Worm (Caenorhabditis elegans) whole organism, L2 larva: ENCODE measurements around the gene fis-2.

Experiments used
- C34F6.9 ChIP-seq: fragments of 150-350 bp; optimal IDR thresholded peaks from 2 replicates; lab custom pipeline; 2014; ENCODE audit warnings: missing biosample characterization, missing genetic modification characterization
- F13H6.1 ChIP-seq: sonication (generic microtip); optimal IDR thresholded peaks from 2 replicates; lab custom pipeline; 2016; ENCODE audit warnings: missing genetic modification characterization, missing compliant biosample characterization
- R02D3.7 ChIP-seq: fragments of 150-350 bp; optimal IDR thresholded peaks from 2 replicates; lab custom pipeline; 2014; ENCODE audit warnings: missing biosample characterization, missing genetic modification characterization
- Y55F3AM.14 ChIP-seq: fragments of 200-800 bp; sonication (Bioruptor generic); optimal IDR thresholded peaks from 2 replicates; lab custom pipeline; 2018; ENCODE audit warnings: mild to moderate bottlenecking, missing genetic modification characterization, missing compliant biosample characterization
- ZK546.5 ChIP-seq: sonication (generic microtip); optimal IDR thresholded peaks from 2 replicates; lab custom pipeline; 2017; ENCODE audit warnings: missing biosample characterization, missing genetic modification characterization
- alr-1 ChIP-seq: fragments of 150-350 bp; optimal IDR thresholded peaks from 2 replicates; lab custom pipeline; 2014; ENCODE audit warnings: missing biosample characterization, missing genetic modification characterization
- aly-2 ChIP-seq: fragments of 150-350 bp; optimal IDR thresholded peaks from 2 replicates; lab custom pipeline; 2014; ENCODE audit warnings: missing biosample characterization, missing genetic modification characterization
- ama-1 ChIP-seq: fragments of 150-350 bp; optimal IDR thresholded peaks from 2 replicates; lab custom pipeline; 2018; ENCODE audit warnings: inconsistent platforms
- blmp-1 ChIP-seq: sonication (generic microtip); optimal IDR thresholded peaks from 2 replicates; lab custom pipeline; 2017; ENCODE audit warnings: missing genetic modification characterization, mild to moderate bottlenecking, missing compliant biosample characterization, antibody characterized with exemption, moderate library complexity; ENCODE audit not compliant: insufficient read depth
- ceh-16 ChIP-seq: fragments of 150-350 bp; optimal IDR thresholded peaks from 2 replicates; lab custom pipeline; 2014; ENCODE audit warnings: missing biosample characterization, missing genetic modification characterization
- ceh-82 ChIP-seq: fragments of 150-350 bp; optimal IDR thresholded peaks from 2 replicates; lab custom pipeline; 2014; ENCODE audit warnings: missing biosample characterization, missing genetic modification characterization
- crh-2 ChIP-seq: sonication (generic microtip); optimal IDR thresholded peaks from 2 replicates; lab custom pipeline; 2017; ENCODE audit warnings: missing biosample characterization, missing genetic modification characterization
- dmd-4 ChIP-seq: sonication (generic microtip); optimal IDR thresholded peaks from 2 replicates; lab custom pipeline; 2017; ENCODE audit warnings: missing biosample characterization, missing genetic modification characterization
- egl-27 ChIP-seq: sonication (generic microtip); optimal IDR thresholded peaks from 3 replicates; lab custom pipeline; 2017; ENCODE audit warnings: missing biosample characterization, missing genetic modification reagents, missing genetic modification characterization
- elt-1 ChIP-seq: fragments of 150-350 bp; optimal IDR thresholded peaks from 2 replicates; lab custom pipeline; 2014; ENCODE audit warnings: missing biosample characterization, missing genetic modification characterization
- elt-3 ChIP-seq: sonication (generic microtip); optimal IDR thresholded peaks from 2 replicates; lab custom pipeline; 2017; ENCODE audit warnings: missing biosample characterization, missing genetic modification characterization
- fos-1 ChIP-seq: fragments of 150-350 bp; optimal IDR thresholded peaks from 2 replicates; lab custom pipeline; 2014; ENCODE audit warnings: missing biosample characterization, missing genetic modification characterization
- gmeb-1 ChIP-seq: fragments of 150-350 bp; optimal IDR thresholded peaks from 2 replicates; lab custom pipeline; 2014; ENCODE audit warnings: missing biosample characterization, missing genetic modification characterization
- lin-11 ChIP-seq: fragments of 150-350 bp; sonication (generic microtip); optimal IDR thresholded peaks from 2 replicates; lab custom pipeline; 2014; ENCODE audit warnings: missing biosample characterization, missing genetic modification characterization, inconsistent platforms, mixed read lengths
- lin-13 ChIP-seq: fragments of 150-350 bp; optimal IDR thresholded peaks from 2 replicates; lab custom pipeline; 2014; ENCODE audit warnings: missing biosample characterization, missing genetic modification reagents, missing genetic modification characterization
- lin-39 ChIP-seq: fragments of 150-350 bp; optimal IDR thresholded peaks from 2 replicates; lab custom pipeline; 2014; ENCODE audit warnings: missing biosample characterization, missing genetic modification reagents, missing genetic modification characterization
- lsy-2 ChIP-seq, 2 experiments: fragments of 150-350 bp in 1 of 2; sonication (generic microtip) in 1 of 2; optimal IDR thresholded peaks; 2 replicates each; lab custom pipeline; 2014 to 2017; ENCODE audit warnings: missing biosample characterization in 2 of 2, missing genetic modification characterization in 2 of 2
- mab-5 ChIP-seq: fragments of 150-350 bp; optimal IDR thresholded peaks from 2 replicates; lab custom pipeline; 2014; ENCODE audit warnings: missing biosample characterization, missing genetic modification characterization
- mbf-1 ChIP-seq: sonication (generic microtip); optimal IDR thresholded peaks from 2 replicates; lab custom pipeline; 2017; ENCODE audit warnings: missing biosample characterization, missing genetic modification characterization
- mdl-1 ChIP-seq, 2 experiments: fragments of 150-350 bp in 1 of 2; sonication (generic microtip) in 1 of 2; optimal IDR thresholded peaks; 2 replicates each; lab custom pipeline; 2017; ENCODE audit warnings: missing biosample characterization in 2 of 2, missing genetic modification characterization in 2 of 2
- nhr-10 ChIP-seq: sonication (generic microtip); optimal IDR thresholded peaks from 2 replicates; lab custom pipeline; 2017; ENCODE audit warnings: missing biosample characterization, missing genetic modification characterization
- nhr-11 ChIP-seq: fragments of 150-350 bp; optimal IDR thresholded peaks from 2 replicates; lab custom pipeline; 2014; ENCODE audit warnings: missing biosample characterization, missing genetic modification characterization
- nhr-12 ChIP-seq: fragments of 150-350 bp; optimal IDR thresholded peaks from 2 replicates; lab custom pipeline; 2014; ENCODE audit warnings: missing biosample characterization, missing genetic modification characterization
- nhr-129 ChIP-seq: fragments of 150-350 bp; optimal IDR thresholded peaks from 2 replicates; lab custom pipeline; 2014; ENCODE audit warnings: missing biosample characterization, missing genetic modification characterization
- nhr-21 ChIP-seq: fragments of 150-350 bp; optimal IDR thresholded peaks from 2 replicates; lab custom pipeline; 2014; ENCODE audit warnings: missing biosample characterization, missing genetic modification characterization
- nhr-23 ChIP-seq: fragments of 150-350 bp; optimal IDR thresholded peaks from 2 replicates; lab custom pipeline; 2014; ENCODE audit warnings: missing biosample characterization, missing genetic modification reagents, missing genetic modification characterization
- nhr-237 ChIP-seq: fragments of 150-350 bp; optimal IDR thresholded peaks from 2 replicates; lab custom pipeline; 2014; ENCODE audit warnings: missing biosample characterization, missing genetic modification characterization
- nhr-25 ChIP-seq: fragments of 150-350 bp; sonication (generic microtip); optimal IDR thresholded peaks from 3 replicates; lab custom pipeline; 2014; ENCODE audit warnings: missing biosample characterization, missing genetic modification characterization
- nhr-6 ChIP-seq: fragments of 150-350 bp; optimal IDR thresholded peaks from 2 replicates; lab custom pipeline; 2014; ENCODE audit warnings: missing biosample characterization, missing genetic modification characterization
- nhr-77 ChIP-seq: fragments of 150-350 bp; optimal IDR thresholded peaks from 2 replicates; lab custom pipeline; 2014; ENCODE audit warnings: missing biosample characterization, missing genetic modification characterization
- peb-1 ChIP-seq: fragments of 150-350 bp; optimal IDR thresholded peaks from 2 replicates; lab custom pipeline; 2014; ENCODE audit warnings: missing biosample characterization, missing genetic modification characterization
- sem-4 ChIP-seq: fragments of 150-350 bp; optimal IDR thresholded peaks from 2 replicates; lab custom pipeline; 2014; ENCODE audit warnings: missing biosample characterization, missing genetic modification reagents, missing genetic modification characterization
- skn-1 ChIP-seq: sonication (generic microtip); optimal IDR thresholded peaks from 2 replicates; lab custom pipeline; 2017; ENCODE audit warnings: missing biosample characterization, missing genetic modification characterization
- sma-3 ChIP-seq: sonication (generic microtip); optimal IDR thresholded peaks from 2 replicates; lab custom pipeline; 2016; ENCODE audit warnings: missing genetic modification reagents, missing genetic modification characterization, missing compliant biosample characterization
- sma-9 ChIP-seq, 2 experiments: fragments of 150-350 bp in 1 of 2; sonication (generic microtip) in 1 of 2; optimal IDR thresholded peaks; 2 replicates each; lab custom pipeline; 2014 to 2016; ENCODE audit warnings: missing genetic modification characterization in 2 of 2, mild to moderate bottlenecking in 1 of 2, missing biosample characterization in 1 of 2, missing compliant biosample characterization in 1 of 2, missing genetic modification reagents in 1 of 2, moderate library complexity in 1 of 2
- snpc-4 ChIP-seq: fragments of 150-350 bp; optimal IDR thresholded peaks from 2 replicates; lab custom pipeline; 2014; ENCODE audit warnings: missing biosample characterization, missing genetic modification characterization
- unc-39 ChIP-seq: fragments of 150-350 bp; optimal IDR thresholded peaks from 2 replicates; lab custom pipeline; 2014; ENCODE audit warnings: missing biosample characterization, missing genetic modification characterization
- unc-55 ChIP-seq: fragments of 150-350 bp; sonication (generic microtip); optimal IDR thresholded peaks from 3 replicates; lab custom pipeline; 2014; ENCODE audit warnings: missing biosample characterization, missing genetic modification reagents, missing genetic modification characterization
- unc-62 ChIP-seq: fragments of 150-350 bp; optimal IDR thresholded peaks from 2 replicates; lab custom pipeline; 2014; ENCODE audit warnings: missing biosample characterization, missing genetic modification reagents, missing genetic modification characterization
- zag-1 ChIP-seq: fragments of 150-350 bp; optimal IDR thresholded peaks from 2 replicates; lab custom pipeline; 2014; ENCODE audit warnings: missing biosample characterization, missing genetic modification characterization
- ztf-1 ChIP-seq: fragments of 200-800 bp; sonication (Bioruptor generic); conservative IDR thresholded peaks from 2 replicates; pipeline ENCODE4 v1.3.6; 2022; ENCODE audit warnings: missing genetic modification characterization, missing compliant biosample characterization
- ztf-11 ChIP-seq: sonication (generic microtip); optimal IDR thresholded peaks from 2 replicates; lab custom pipeline; 2017; ENCODE audit warnings: missing biosample characterization, missing genetic modification characterization
- ztf-4 ChIP-seq: fragments of 150-350 bp; optimal IDR thresholded peaks from 2 replicates; lab custom pipeline; 2014; ENCODE audit warnings: missing biosample characterization, missing genetic modification characterization

Gene fis-2

DNA sequence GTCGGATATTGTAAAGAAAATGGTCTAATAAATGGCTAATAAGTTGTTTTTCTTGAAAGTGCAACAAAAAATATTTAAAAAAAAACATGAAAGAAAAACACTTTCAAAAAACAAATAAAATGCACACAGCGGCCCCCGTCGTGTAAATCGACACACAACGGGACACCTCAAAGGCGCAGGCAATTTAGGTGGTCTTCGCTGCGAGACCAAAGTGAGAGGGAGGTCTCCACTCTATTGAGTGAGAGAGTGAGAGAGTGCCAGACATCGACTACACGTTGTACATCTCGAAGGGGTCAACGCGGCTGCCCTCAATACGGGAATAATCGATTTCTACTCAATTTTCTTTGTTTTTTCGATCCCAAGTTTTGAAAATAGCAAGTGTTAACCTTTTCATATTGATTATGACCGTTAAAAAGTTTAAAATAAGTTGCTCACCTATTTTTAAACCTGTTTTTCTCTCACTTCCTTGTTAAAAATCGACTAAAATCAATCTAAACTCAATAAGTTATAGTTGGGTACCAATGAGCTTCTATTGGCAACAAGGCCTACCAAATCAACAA, 1.8 kb upstream of the fis-2 start, which contains the start of gene sec-16A.2:
sec-16A.2 (plus strand) TSS at position 510 of the 560 bp plus-strand sequence.
- TF ChIP-seq unc-62 (GFP tag; lab: Kevin White, UChicago) (no peak), egl-27 (no peak), sma-9 (GFP tag; optimal IDR thresholded peaks at IDR 0.05; lab: Kevin White, UChicago) (peak; percentile 60), sma-9 (tag; optimal IDR thresholded peaks at IDR 0.05; lab: Kevin White, UChicago) (no peak), C34F6.9 (tag; lab: Kevin White, UChicago) (peak; percentile 66), sma-3 (GFP tag; lab: Kevin White, UChicago) (peak; percentile 33), snpc-4 (peak; percentile 31), ama-1 (no peak), nhr-21 (peak; percentile 27), R02D3.7 (tag; lab: Kevin White, UChicago) (no peak), nhr-237 (tag; lab: Kevin White, UChicago) (no peak), nhr-23 (tag; lab: Kevin White, UChicago) (no peak), mdl-1 (tag; optimal IDR thresholded peaks at IDR 0.05; lab: Kevin White, UChicago) (no peak), peb-1 (tag; lab: Kevin White, UChicago) (no peak), Y55F3AM.14 (GFP tag; lab: Kevin White, UChicago) (no peak), nhr-12 (tag; lab: Kevin White, UChicago) (no peak), lin-39 (no peak), mbf-1 (tag; lab: Kevin White, UChicago) (no peak), lsy-2 (tag; optimal IDR thresholded peaks at IDR 0.05; lab: Kevin White, UChicago) (peak in 1 of 2 experiments; percentile 79), nhr-129 (tag; lab: Kevin White, UChicago) (peak; percentile 81), nhr-11 (tag; lab: Kevin White, UChicago) (no peak), ztf-1 (GFP tag; lab: Robert Waterston, UW) (no peak), nhr-6 (tag; lab: Kevin White, UChicago) (no peak), zag-1 (tag; lab: Kevin White, UChicago) (no peak), nhr-25 (tag; lab: Kevin White, UChicago) (no peak), crh-2 (peak; percentile 84), gmeb-1 (tag; lab: Kevin White, UChicago) (peak; percentile 3), elt-1 (tag; lab: Kevin White, UChicago) (no peak), skn-1 (no peak), alr-1 (tag; lab: Kevin White, UChicago) (no peak), nhr-77 (tag; lab: Kevin White, UChicago) (no peak), ceh-82 (tag; lab: Kevin White, UChicago) (no peak), F13H6.1 (tag; lab: Kevin White, UChicago) (peak; percentile 67), elt-3 (no peak), dmd-4 (tag; lab: Kevin White, UChicago) (no peak), fos-1 (peak; percentile 58), lin-11 (tag; lab: Kevin White, UChicago) (peak; percentile 28), sem-4 (tag; lab: Kevin White, UChicago) (peak; percentile 58), unc-55 (GFP tag; lab: Kevin White, UChicago) (peak; percentile 82), lin-13 (peak; percentile 50), ceh-16 (no peak), blmp-1 (tag; lab: Kevin White, UChicago) (no peak), ZK546.5 (tag; lab: Kevin White, UChicago) (no peak), ztf-4 (tag; lab: Kevin White, UChicago) (no peak), aly-2 (tag; lab: Kevin White, UChicago) (no peak), mab-5 (peak; percentile 32), unc-39 (tag; lab: Kevin White, UChicago) (no peak), ztf-11 (no peak), nhr-10 (tag; lab: Kevin White, UChicago) (no peak)
